Worm (Caenorhabditis elegans) whole organism, early embryonic: Measurements from ENCODE around the gene T05C12.1.

ENCODE experiments used
- B0310.2 ChIP-seq: sonication (generic microtip); optimal IDR thresholded peaks from 2 replicates; lab custom pipeline; 2016; ENCODE audit warnings: mild to moderate bottlenecking, missing genetic modification characterization, missing compliant biosample characterization
- F13C5.2 ChIP-seq: sonication (generic microtip); optimal IDR thresholded peaks from 2 replicates; lab custom pipeline; 2017; ENCODE audit warnings: mild to moderate bottlenecking, missing genetic modification characterization, inconsistent platforms, missing compliant biosample characterization
- aly-1 ChIP-seq: sonication (generic microtip); optimal IDR thresholded peaks from 2 replicates; lab custom pipeline; 2016; ENCODE audit warnings: missing genetic modification characterization, missing compliant biosample characterization
- ama-1 ChIP-seq: fragments of 150-350 bp; optimal IDR thresholded peaks from 2 replicates; lab custom pipeline; 2014
- ceh-13 ChIP-seq: fragments of 200-800 bp; sonication (Bioruptor generic); optimal IDR thresholded peaks from 2 replicates; lab custom pipeline; 2018; ENCODE audit warnings: mild to moderate bottlenecking, missing genetic modification characterization, missing compliant biosample characterization
- ceh-36 ChIP-seq: sonication (generic microtip); optimal IDR thresholded peaks from 2 replicates; lab custom pipeline; 2016; ENCODE audit warnings: missing genetic modification characterization, inconsistent platforms, missing compliant biosample characterization
- ets-7 ChIP-seq: sonication (generic microtip); optimal IDR thresholded peaks from 2 replicates; lab custom pipeline; 2016; ENCODE audit warnings: missing genotype, missing genetic modification characterization, missing compliant biosample characterization
- flt-1 ChIP-seq: fragments of 200-800 bp; sonication (Bioruptor generic); IDR thresholded peaks from 2 replicates; pipeline ENCODE4 v1.3.6; 2022; ENCODE audit warnings: missing genetic modification characterization, missing compliant biosample characterization
- hmbx-1 ChIP-seq: sonication (generic microtip); optimal IDR thresholded peaks from 2 replicates; lab custom pipeline; 2016; ENCODE audit warnings: mild to moderate bottlenecking, missing genetic modification characterization, missing compliant biosample characterization
- hmg-4 ChIP-seq: fragments of 200-800 bp; sonication (Bioruptor generic); optimal IDR thresholded peaks from 2 replicates; lab custom pipeline; 2018; ENCODE audit warnings: mild to moderate bottlenecking, missing genetic modification characterization, missing compliant biosample characterization
- hnd-1 ChIP-seq: sonication (generic microtip); optimal IDR thresholded peaks from 2 replicates; lab custom pipeline; 2016; ENCODE audit warnings: missing genetic modification characterization, missing compliant biosample characterization
- pes-1 ChIP-seq: fragments of 200-800 bp; sonication (Bioruptor generic); IDR thresholded peaks from 2 replicates; pipeline ENCODE4 v1.3.6; 2022; ENCODE audit warnings: missing genetic modification reagents, missing genetic modification characterization, missing compliant biosample characterization
- scrt-1 ChIP-seq: fragments of 200-800 bp; sonication (Bioruptor generic); IDR thresholded peaks from 2 replicates; pipeline ENCODE4 v1.3.6; 2022; ENCODE audit warnings: missing genetic modification characterization, missing compliant biosample characterization
- sea-1 ChIP-seq: fragments of 200-800 bp; sonication (Bioruptor generic); conservative IDR thresholded peaks from 2 replicates; pipeline ENCODE4 v1.3.6; 2022; ENCODE audit warnings: missing genetic modification characterization, missing compliant biosample characterization
- tbx-11 ChIP-seq: fragments of 200-800 bp; sonication (Bioruptor generic); IDR thresholded peaks from 2 replicates; pipeline ENCODE4 v1.3.6; 2022; ENCODE audit warnings: missing genetic modification characterization, missing compliant biosample characterization
- tbx-37 ChIP-seq: fragments of 200-800 bp; sonication (Bioruptor generic); conservative IDR thresholded peaks from 2 replicates; pipeline ENCODE4 v1.3.6; 2022; ENCODE audit warnings: missing genetic modification reagents, missing genetic modification characterization, missing compliant biosample characterization
- tra-4 ChIP-seq: sonication (generic microtip); optimal IDR thresholded peaks from 2 replicates; lab custom pipeline; 2017; ENCODE audit warnings: missing genetic modification characterization, missing compliant biosample characterization

Gene T05C12.1

ce11 chrII:8214367-8214766 lies 40.9 kb downstream of the T05C12.1 start, which contains the start of gene M110.10:
TSS of gene M110.10 (minus strand) at chrII:8214467.
- no peak for TF ChIP-seq hmg-4 (GFP tag; lab: Kevin White, UChicago)

- TF ChIP-seq ceh-13 (no peak), scrt-1 (GFP tag; lab: Robert Waterston, UW) (no peak), B0310.2 (tag; lab: Kevin White, UChicago) (no peak), ceh-36 (tag; lab: Kevin White, UChicago) (no peak), hmg-4 (GFP tag; lab: Kevin White, UChicago) (no peak), hmbx-1 (no peak), flt-1 (GFP tag; lab: Robert Waterston, UW) (no peak), ets-7 (tag; lab: Kevin White, UChicago) (no peak), ama-1 (lab: Kevin White, UChicago) (no peak)
Measured at ce11 chrII:8216433-8216832, 43.0 kb downstream of the T05C12.1 start, which contains the start of gene M110.3. TSS of gene M110.3 (minus strand) at chrII:8216616.

- TF ChIP-seq scrt-1 (GFP tag; lab: Robert Waterston, UW), result no peak
- TF ChIP-seq ceh-36 (tag; lab: Kevin White, UChicago), result no peak
Measured at ce11 chrII:8216922-8217321, 43.4 kb downstream of the T05C12.1 start, which contains the start of gene ifg-1. TSS of gene ifg-1 (plus strand) at chrII:8217222.

- TF ChIP-seq tra-4 (tag; lab: Kevin White, UChicago), result no peak
- no peak for TF ChIP-seq flt-1 (GFP tag; lab: Robert Waterston, UW)
- no peak for TF ChIP-seq hmbx-1
- no peak for TF ChIP-seq ceh-13
Measured at ce11 chrII:8218266-8218665, 44.8 kb downstream of the T05C12.1 start.

ce11 chrII:8220267-8220666 lies 46.8 kb downstream of the T05C12.1 start:
- TF ChIP-seq F13C5.2 (tag; lab: Kevin White, UChicago) (no peak), tbx-37 (GFP tag; lab: Robert Waterston, UW) (no peak), hmg-4 (GFP tag; lab: Kevin White, UChicago) (no peak), tbx-11 (GFP tag; lab: Robert Waterston, UW) (no peak), sea-1 (GFP tag; lab: Robert Waterston, UW) (no peak), flt-1 (GFP tag; lab: Robert Waterston, UW) (no peak), ceh-36 (tag; lab: Kevin White, UChicago) (no peak), hmbx-1 (no peak), tra-4 (tag; lab: Kevin White, UChicago) (no peak), scrt-1 (GFP tag; lab: Robert Waterston, UW) (no peak), ama-1 (lab: Kevin White, UChicago) (no peak), pes-1 (GFP tag; lab: Robert Waterston, UW) (no peak), aly-1 (tag; lab: Kevin White, UChicago) (no peak), B0310.2 (tag; lab: Kevin White, UChicago) (no peak)

- TF ChIP-seq aly-1 (tag; lab: Kevin White, UChicago) (no peak), sea-1 (GFP tag; lab: Robert Waterston, UW) (0 out of 2 replicates have a peak, but pooled peaks have one; percentile 55), ceh-13 (no peak), flt-1 (GFP tag; lab: Robert Waterston, UW) (0 out of 2 replicates have a peak, but pooled peaks have one; percentile 34), F13C5.2 (tag; lab: Kevin White, UChicago) (no peak), hmg-4 (GFP tag; lab: Kevin White, UChicago) (peak; percentile 61), hmbx-1 (no peak), B0310.2 (tag; lab: Kevin White, UChicago) (no peak), scrt-1 (GFP tag; lab: Robert Waterston, UW) (no peak), ama-1 (lab: Kevin White, UChicago) (peak; percentile 80), hnd-1 (tag; lab: Kevin White, UChicago) (no peak), ceh-36 (tag; lab: Kevin White, UChicago) (no peak), pes-1 (GFP tag; lab: Robert Waterston, UW) (no peak), tbx-37 (GFP tag; lab: Robert Waterston, UW) (no peak), tra-4 (tag; lab: Kevin White, UChicago) (no peak), ets-7 (tag; lab: Kevin White, UChicago) (no peak), tbx-11 (GFP tag; lab: Robert Waterston, UW) (no peak)
Measured at ce11 chrII:8222309-8223065, 49.0 kb downstream of the T05C12.1 start, which contains the start of gene dab-1. TSS of gene dab-1 (plus strand) at chrII:8222386.

- peak; percentile 16 for TF ChIP-seq hmg-4 (GFP tag; lab: Kevin White, UChicago)
- TF ChIP-seq hnd-1 (tag; lab: Kevin White, UChicago), result no peak
- no peak for TF ChIP-seq flt-1 (GFP tag; lab: Robert Waterston, UW)
- no peak for TF ChIP-seq F13C5.2 (tag; lab: Kevin White, UChicago)
Measured at ce11 chrII:8223422-8223821, 49.9 kb downstream of the T05C12.1 start.

ce11 chrII:8223945-8224344 lies 50.5 kb downstream of the T05C12.1 start:
- TF ChIP-seq hmbx-1 (no peak), ets-7 (tag; lab: Kevin White, UChicago) (no peak), tra-4 (tag; lab: Kevin White, UChicago) (no peak), ceh-36 (tag; lab: Kevin White, UChicago) (no peak), scrt-1 (GFP tag; lab: Robert Waterston, UW) (no peak), ama-1 (lab: Kevin White, UChicago) (no peak), tbx-37 (GFP tag; lab: Robert Waterston, UW) (no peak), hnd-1 (tag; lab: Kevin White, UChicago) (no peak), ceh-13 (no peak), hmg-4 (GFP tag; lab: Kevin White, UChicago) (no peak), B0310.2 (tag; lab: Kevin White, UChicago) (no peak), F13C5.2 (tag; lab: Kevin White, UChicago) (no peak), aly-1 (tag; lab: Kevin White, UChicago) (no peak), pes-1 (GFP tag; lab: Robert Waterston, UW) (no peak), sea-1 (GFP tag; lab: Robert Waterston, UW) (no peak)
